Worm (Caenorhabditis elegans): Measurements from ENCODE around the gene msh-5.

The msh-5 gene

ce11 chrIV:13167534-13167933 is 12.5 kb downstream of the msh-5 start:
- TF ChIP-seq ama-1 (optimal IDR thresholded peaks at IDR 0.05) (no peak), aly-1 (tag; optimal IDR thresholded peaks at IDR 0.05) (no peak), scrt-1 (GFP tag; IDR thresholded peaks at IDR 0.05) (no peak), ceh-13 (GFP tag; optimal IDR thresholded peaks at IDR 0.05) (no peak), ets-7 (tag; optimal IDR thresholded peaks at IDR 0.05) (no peak), pes-1 (GFP tag; IDR thresholded peaks at IDR 0.05) (no peak), B0310.2 (tag; optimal IDR thresholded peaks at IDR 0.05) (no peak), sea-1 (GFP tag; conservative IDR thresholded peaks at IDR 0.05) (no peak), flt-1 (GFP tag; IDR thresholded peaks at IDR 0.05) (no peak), tra-4 (tag; optimal IDR thresholded peaks at IDR 0.05) (no peak), tbx-37 (GFP tag; conservative IDR thresholded peaks at IDR 0.05) (no peak), hmbx-1 (tag; optimal IDR thresholded peaks at IDR 0.05) (no peak), hnd-1 (tag; optimal IDR thresholded peaks at IDR 0.05) (no peak), F13C5.2 (tag; optimal IDR thresholded peaks at IDR 0.05) (no peak), ceh-36 (tag; optimal IDR thresholded peaks at IDR 0.05) (no peak), hmg-4 (GFP tag; optimal IDR thresholded peaks at IDR 0.05) (no peak), tbx-11 (GFP tag; IDR thresholded peaks at IDR 0.05) (no peak)

ce11 chrIV:13170241-13170640 is 15.2 kb downstream of the msh-5 start, which contains the start of gene nas-14:
nas-14 (plus strand) TSS chrIV:13170541.
- no peak for TF ChIP-seq aly-1 (tag; optimal IDR thresholded peaks at IDR 0.05)
- no peak for TF ChIP-seq tbx-37 (GFP tag; conservative IDR thresholded peaks at IDR 0.05)
- TF ChIP-seq hmbx-1 (tag; optimal IDR thresholded peaks at IDR 0.05), result no peak
- TF ChIP-seq tbx-11 (GFP tag; IDR thresholded peaks at IDR 0.05), result no peak
- TF ChIP-seq ceh-13 (GFP tag; optimal IDR thresholded peaks at IDR 0.05), result no peak
- TF ChIP-seq pes-1 (GFP tag; IDR thresholded peaks at IDR 0.05), result no peak
- no peak for TF ChIP-seq scrt-1 (GFP tag; IDR thresholded peaks at IDR 0.05)
- no peak for TF ChIP-seq flt-1 (GFP tag; IDR thresholded peaks at IDR 0.05)
- no peak for TF ChIP-seq hmg-4 (GFP tag; optimal IDR thresholded peaks at IDR 0.05)
- no peak for TF ChIP-seq tra-4 (tag; optimal IDR thresholded peaks at IDR 0.05)
- TF ChIP-seq sea-1 (GFP tag; conservative IDR thresholded peaks at IDR 0.05), result no peak
- no peak for TF ChIP-seq ama-1 (optimal IDR thresholded peaks at IDR 0.05)
- TF ChIP-seq ceh-36 (tag; optimal IDR thresholded peaks at IDR 0.05), result no peak
- TF ChIP-seq F13C5.2 (tag; optimal IDR thresholded peaks at IDR 0.05), result no peak
- no peak for TF ChIP-seq hnd-1 (tag; optimal IDR thresholded peaks at IDR 0.05)
- no peak for TF ChIP-seq ets-7 (tag; optimal IDR thresholded peaks at IDR 0.05)
- TF ChIP-seq B0310.2 (tag; optimal IDR thresholded peaks at IDR 0.05), result no peak

- TF ChIP-seq tbx-37 (GFP tag; conservative IDR thresholded peaks at IDR 0.05) (no peak), sea-1 (GFP tag; conservative IDR thresholded peaks at IDR 0.05) (no peak), hmg-4 (GFP tag; optimal IDR thresholded peaks at IDR 0.05) (no peak), tra-4 (tag; optimal IDR thresholded peaks at IDR 0.05) (no peak), hmbx-1 (tag; optimal IDR thresholded peaks at IDR 0.05) (no peak), hnd-1 (tag; optimal IDR thresholded peaks at IDR 0.05) (no peak), B0310.2 (tag; optimal IDR thresholded peaks at IDR 0.05) (no peak), flt-1 (GFP tag; IDR thresholded peaks at IDR 0.05) (no peak)
Measured at ce11 chrIV:13173359-13173758, 18.3 kb downstream of the msh-5 start.

- TF ChIP-seq F13C5.2 (tag; optimal IDR thresholded peaks at IDR 0.05) (peak; percentile 8), hmg-4 (GFP tag; optimal IDR thresholded peaks at IDR 0.05) (no peak), hnd-1 (tag; optimal IDR thresholded peaks at IDR 0.05) (no peak)
Measured at ce11 chrIV:13179295-13179694, 24.3 kb downstream of the msh-5 start, which contains the start of gene lev-1. lev-1 (minus strand) TSS chrIV:13179395.

ce11 chrIV:13180723-13181122 is 25.7 kb downstream of the msh-5 start, which contains the start of gene F58D2.3:
F58D2.3 (minus strand) TSS chrIV:13180823.
- TF ChIP-seq F13C5.2 (tag; optimal IDR thresholded peaks at IDR 0.05), result no peak

- TF ChIP-seq ceh-13 (GFP tag; optimal IDR thresholded peaks at IDR 0.05) (no peak), aly-1 (tag; optimal IDR thresholded peaks at IDR 0.05) (no peak), tbx-37 (GFP tag; conservative IDR thresholded peaks at IDR 0.05) (no peak), F13C5.2 (tag; optimal IDR thresholded peaks at IDR 0.05) (no peak), ceh-36 (tag; optimal IDR thresholded peaks at IDR 0.05) (no peak), pes-1 (GFP tag; IDR thresholded peaks at IDR 0.05) (no peak), hnd-1 (tag; optimal IDR thresholded peaks at IDR 0.05) (no peak), B0310.2 (tag; optimal IDR thresholded peaks at IDR 0.05) (no peak), hmg-4 (GFP tag; optimal IDR thresholded peaks at IDR 0.05) (no peak)
Measured at ce11 chrIV:13188959-13189358, 33.9 kb downstream of the msh-5 start, which contains the start of gene F58D2.4. F58D2.4 (minus strand) TSS chrIV:13189059.

- TF ChIP-seq ceh-36 (tag; optimal IDR thresholded peaks at IDR 0.05) (no peak), tbx-37 (GFP tag; conservative IDR thresholded peaks at IDR 0.05) (no peak), ama-1 (optimal IDR thresholded peaks at IDR 0.05) (no peak), hnd-1 (tag; optimal IDR thresholded peaks at IDR 0.05) (no peak), hmg-4 (GFP tag; optimal IDR thresholded peaks at IDR 0.05) (no peak), ets-7 (tag; optimal IDR thresholded peaks at IDR 0.05) (no peak), pes-1 (GFP tag; IDR thresholded peaks at IDR 0.05) (no peak), scrt-1 (GFP tag; IDR thresholded peaks at IDR 0.05) (no peak), tbx-11 (GFP tag; IDR thresholded peaks at IDR 0.05) (no peak), flt-1 (GFP tag; IDR thresholded peaks at IDR 0.05) (no peak), tra-4 (tag; optimal IDR thresholded peaks at IDR 0.05) (no peak), B0310.2 (tag; optimal IDR thresholded peaks at IDR 0.05) (no peak), F13C5.2 (tag; optimal IDR thresholded peaks at IDR 0.05) (no peak), aly-1 (tag; optimal IDR thresholded peaks at IDR 0.05) (no peak)
Measured at ce11 chrIV:13189467-13189866, 34.4 kb downstream of the msh-5 start, which contains the start of gene F58D2.2. F58D2.2 (plus strand) TSS chrIV:13189767.

ce11 chrIV:13190075-13190474 is 35.0 kb downstream of the msh-5 start:
- TF ChIP-seq ets-7 (tag; optimal IDR thresholded peaks at IDR 0.05) (no peak), scrt-1 (GFP tag; IDR thresholded peaks at IDR 0.05) (no peak), aly-1 (tag; optimal IDR thresholded peaks at IDR 0.05) (no peak), hmg-4 (GFP tag; optimal IDR thresholded peaks at IDR 0.05) (no peak)
